Worm (Caenorhabditis elegans): ENCODE results near the gene nspb-2.

The nspb-2 gene

DNA sequence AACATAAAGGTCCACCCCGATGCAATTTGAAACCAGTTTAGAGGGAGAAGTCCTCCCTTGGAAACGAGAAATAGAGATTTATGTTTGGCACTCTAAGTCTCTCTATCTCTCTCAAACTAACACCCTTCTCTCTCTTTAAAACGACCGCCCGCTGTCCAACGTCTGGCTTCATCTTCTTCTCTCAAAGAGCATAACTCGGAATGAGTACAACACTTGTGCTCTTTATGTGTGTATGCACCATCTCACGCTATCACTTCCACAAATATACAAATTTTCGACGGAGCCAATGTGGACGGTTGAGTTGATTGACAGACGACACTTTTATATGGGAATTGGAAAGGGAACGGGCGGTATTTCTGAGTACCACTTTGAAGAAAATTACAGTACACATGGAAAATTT is 17.2 kb upstream of the nspb-2 start (continued):
- TF ChIP-seq nhr-6 (tag; optimal IDR thresholded peaks at IDR 0.05), result no peak
- TF ChIP-seq zip-2 (tag; optimal IDR thresholded peaks at IDR 0.05), result no peak
- peak; percentile 67 for TF ChIP-seq dve-1 (tag; optimal IDR thresholded peaks at IDR 0.05; ENCODE audit: insufficient read depth)
- no peak for TF ChIP-seq aly-2 (tag; optimal IDR thresholded peaks at IDR 0.05)
- no peak for TF ChIP-seq ceh-82 (tag; optimal IDR thresholded peaks at IDR 0.05)
- 0 out of 2 replicates have a peak, but pooled peaks have one; percentile 22 for TF ChIP-seq php-3 (GFP tag; IDR thresholded peaks at IDR 0.05)
- peak; percentile 70 for TF ChIP-seq hlh-11 (tag; optimal IDR thresholded peaks at IDR 0.05)
- no peak for TF ChIP-seq nhr-237 (tag; optimal IDR thresholded peaks at IDR 0.05)
- peak; percentile 67 for TF ChIP-seq dmd-6 (GFP tag; IDR thresholded peaks at IDR 0.05)
- TF ChIP-seq snpc-1.2 (GFP tag; IDR thresholded peaks at IDR 0.05), result no peak
- no peak for TF ChIP-seq lir-3 (tag; optimal IDR thresholded peaks at IDR 0.05)
- no peak for TF ChIP-seq ctbp-1 (GFP tag; IDR thresholded peaks at IDR 0.05)
- TF ChIP-seq mep-1 (tag; optimal IDR thresholded peaks at IDR 0.05), result peak; percentile 34
- TF ChIP-seq T26A8.4 (GFP tag; IDR thresholded peaks at IDR 0.05), result no peak
- TF ChIP-seq ZK337.2 (GFP tag; IDR thresholded peaks at IDR 0.05), result no peak
- TF ChIP-seq nhr-102 (tag; optimal IDR thresholded peaks at IDR 0.05), result no peak
- no peak for TF ChIP-seq nhr-48 (tag; optimal IDR thresholded peaks at IDR 0.05)

ce11 chrIV:6575959-6576727 is 15.4 kb upstream of the nspb-2 start:
- TF ChIP-seq pha-4 (GFP tag; IDR thresholded peaks at IDR 0.05), result no peak; the same call in 1 of the 2 replicates
- TF ChIP-seq pha-4 (tag; optimal IDR thresholded peaks at IDR 0.05), result peak; percentile 68
- TF ChIP-seq mxl-3 (GFP tag; optimal IDR thresholded peaks at IDR 0.05), result peak; percentile 28
- TF ChIP-seq aha-1 (tag), result peak; percentile 69
- TF ChIP-seq T26A8.4 (GFP tag; IDR thresholded peaks at IDR 0.05), result 0 out of 2 replicates have a peak, but pooled peaks have one; percentile 42
- peak; percentile 85 for TF ChIP-seq dve-1 (tag; optimal IDR thresholded peaks at IDR 0.05; ENCODE audit: insufficient read depth)
- peak; percentile 42 for TF ChIP-seq mep-1 (tag; optimal IDR thresholded peaks at IDR 0.05)
- peak; percentile 73; the same call in 1 of the 2 replicates for TF ChIP-seq set-16 (GFP tag; IDR thresholded peaks at IDR 0.05)
- no peak for TF ChIP-seq F49E8.2 (tag; optimal IDR thresholded peaks at IDR 0.05; ENCODE audit: borderline replicate concordance)
- TF ChIP-seq spr-1 (tag; optimal IDR thresholded peaks at IDR 0.05), result no peak
- TF ChIP-seq daf-16 (GFP tag; optimal IDR thresholded peaks at IDR 0.05), result no peak
- TF ChIP-seq daf-16 (tag; optimal IDR thresholded peaks at IDR 0.05), result peak; percentile 74
- TF ChIP-seq unc-62 (GFP tag; optimal IDR thresholded peaks at IDR 0.05 in 1 of 2), result peak in 1 of 2 experiments; percentile 55
- TF ChIP-seq unc-62 (tag; optimal IDR thresholded peaks at IDR 0.05), result no peak
- no peak for TF ChIP-seq zip-2 (tag; optimal IDR thresholded peaks at IDR 0.05)
- no peak for TF ChIP-seq lir-3 (tag; optimal IDR thresholded peaks at IDR 0.05)
- TF ChIP-seq nhr-28 (tag; optimal IDR thresholded peaks at IDR 0.05), result peak; percentile 34
- no peak for TF ChIP-seq hif-1 (tag; optimal IDR thresholded peaks at IDR 0.05)
- peak; percentile 46 for TF ChIP-seq hlh-30 (tag; optimal IDR thresholded peaks at IDR 0.05; ENCODE audit: insufficient read depth)
- TF ChIP-seq hlh-11 (tag; optimal IDR thresholded peaks at IDR 0.05), result peak; percentile 52

DNA sequence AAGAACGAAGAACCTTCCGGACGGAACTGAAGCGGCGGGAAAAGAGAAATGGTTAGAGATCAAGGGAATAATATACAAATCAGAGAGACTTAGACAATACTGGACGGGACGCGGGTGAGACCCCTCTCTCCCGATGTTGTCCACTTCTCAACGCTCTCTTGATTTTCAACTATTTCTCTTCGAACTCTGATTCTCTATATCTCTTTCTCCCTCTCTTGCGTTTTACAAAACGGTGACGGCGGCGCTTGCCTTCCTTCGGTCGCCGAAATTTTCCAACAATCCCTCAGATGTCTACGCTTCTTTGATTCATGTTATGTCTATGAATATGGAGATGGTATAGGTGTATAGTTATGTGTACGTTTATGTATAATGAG is 14.8 kb upstream of the nspb-2 start:
- TF ChIP-seq nhr-25 (tag; optimal IDR thresholded peaks at IDR 0.05; ENCODE audit: borderline replicate concordance, insufficient read depth) (peak; percentile 63), ctbp-1 (GFP tag; IDR thresholded peaks at IDR 0.05) (no peak), lin-38 (GFP tag; IDR thresholded peaks at IDR 0.05) (peak; percentile 49), daf-16 (GFP tag; optimal IDR thresholded peaks at IDR 0.05) (peak in 1 of 2 experiments; percentile 1), daf-16 (tag; optimal IDR thresholded peaks at IDR 0.05) (peak; percentile 67), mes-2 (tag; optimal IDR thresholded peaks at IDR 0.05; ENCODE audit: poor library complexity, severe bottlenecking) (peak; percentile 41), hif-1 (tag; optimal IDR thresholded peaks at IDR 0.05) (peak in 1 of 2 experiments; percentile 17), mdl-1 (tag; optimal IDR thresholded peaks at IDR 0.05) (peak in 1 of 2 experiments; percentile 36), nhr-10 (tag; optimal IDR thresholded peaks at IDR 0.05) (no peak), hlh-30 (tag; optimal IDR thresholded peaks at IDR 0.05; ENCODE audit: insufficient read depth) (peak; percentile 59), pha-4 (GFP tag; IDR thresholded peaks at IDR 0.05) (no peak), pha-4 (tag; optimal IDR thresholded peaks at IDR 0.05) (peak; percentile 32), dve-1 (tag; optimal IDR thresholded peaks at IDR 0.05; ENCODE audit: insufficient read depth) (peak; percentile 87), T20F7.1 (GFP tag; optimal IDR thresholded peaks at IDR 0.05) (no peak), spr-1 (tag; optimal IDR thresholded peaks at IDR 0.05) (no peak), nhr-102 (tag; optimal IDR thresholded peaks at IDR 0.05) (peak; percentile 26), madf-9 (GFP tag; conservative IDR thresholded peaks at IDR 0.05) (peak; percentile 49; the same call in 1 of the 2 replicates), mxl-3 (GFP tag; optimal IDR thresholded peaks at IDR 0.05) (peak; percentile 30), nhr-28 (tag; optimal IDR thresholded peaks at IDR 0.05) (peak; percentile 67), ZK337.2 (GFP tag; IDR thresholded peaks at IDR 0.05) (no peak), lin-13 (GFP tag; optimal IDR thresholded peaks at IDR 0.05) (peak; percentile 16), arid-1 (GFP tag; conservative IDR thresholded peaks at IDR 0.05) (0 out of 2 replicates have a peak, but pooled peaks have one; percentile 36), nhr-6 (tag; optimal IDR thresholded peaks at IDR 0.05) (peak; percentile 30), T26A8.4 (GFP tag; IDR thresholded peaks at IDR 0.05) (0 out of 2 replicates have a peak, but pooled peaks have one; percentile 13), hmg-1.1 (GFP tag; IDR thresholded peaks at IDR 0.05) (peak; percentile 45), lsy-2 (tag; optimal IDR thresholded peaks at IDR 0.05) (peak in 1 of 2 experiments; percentile 27), mep-1 (tag; optimal IDR thresholded peaks at IDR 0.05) (peak; percentile 65), dmd-6 (GFP tag; IDR thresholded peaks at IDR 0.05) (peak; percentile 19; the same call in 1 of the 2 replicates)
